Worm (Caenorhabditis elegans) whole organism, L3 larva: ENCODE data around the gene F47H4.2.

Experiments
- aly-2 ChIP-seq: fragments of 150-350 bp; optimal IDR thresholded peaks from 2 replicates; lab custom pipeline; 2014; ENCODE audit warnings: missing biosample characterization, missing genetic modification characterization
- ama-1 ChIP-seq: fragments of 150-350 bp; optimal IDR thresholded peaks from 2 replicates; lab custom pipeline; 2018
- ceh-16 ChIP-seq: sonication (generic microtip); optimal IDR thresholded peaks from 2 replicates; lab custom pipeline; 2017; ENCODE audit warnings: missing biosample characterization, missing genetic modification characterization
- ceh-82 ChIP-seq: fragments of 150-350 bp; optimal IDR thresholded peaks from 2 replicates; lab custom pipeline; 2014; ENCODE audit warnings: missing biosample characterization, missing genetic modification characterization
- ceh-9 ChIP-seq: sonication (generic microtip); optimal IDR thresholded peaks from 2 replicates; lab custom pipeline; 2018; ENCODE audit warnings: missing biosample characterization, missing genetic modification characterization
- daf-12 ChIP-seq: fragments of 150-350 bp; optimal IDR thresholded peaks from 2 replicates; lab custom pipeline; 2014; ENCODE audit warnings: missing biosample characterization, missing genetic modification reagents, missing genetic modification characterization
- egl-27 ChIP-seq: sonication (generic microtip); optimal IDR thresholded peaks from 4 replicates; lab custom pipeline; 2017; ENCODE audit warnings: missing biosample characterization, missing genetic modification reagents, missing genetic modification characterization
- egl-5 ChIP-seq: fragments of 150-350 bp; optimal IDR thresholded peaks from 2 replicates; lab custom pipeline; 2017; ENCODE audit warnings: missing biosample characterization, missing genetic modification reagents, missing genetic modification characterization, inconsistent platforms
- elt-1 ChIP-seq: fragments of 150-350 bp; optimal IDR thresholded peaks from 2 replicates; lab custom pipeline; 2014; ENCODE audit warnings: missing biosample characterization, missing genetic modification characterization
- elt-2 ChIP-seq: sonication (generic microtip); optimal IDR thresholded peaks from 2 replicates; lab custom pipeline; 2016; ENCODE audit warnings: missing genetic modification reagents, mild to moderate bottlenecking, missing genetic modification characterization, missing compliant biosample characterization
- elt-3 ChIP-seq, 3 experiments: fragments of 150-350 bp in 1 of 3; sonication (generic microtip) in 2 of 3; optimal IDR thresholded peaks; 2 replicates in 2 of 3; 4 replicates in 1 of 3; lab custom pipeline; 2014 to 2017; ENCODE audit warnings: missing biosample characterization in 3 of 3, missing genetic modification characterization in 3 of 3
- eor-1 ChIP-seq, 2 experiments: fragments of 150-350 bp; optimal IDR thresholded peaks; 2 replicates each; lab custom pipeline; 2014 to 2018; ENCODE audit warnings: missing biosample characterization in 2 of 2, missing genetic modification characterization in 2 of 2
- fos-1 ChIP-seq: fragments of 150-350 bp; optimal IDR thresholded peaks from 2 replicates; lab custom pipeline; 2014; ENCODE audit warnings: missing biosample characterization, missing genetic modification characterization
- jun-1 ChIP-seq: fragments of 150-350 bp; optimal IDR thresholded peaks from 2 replicates; lab custom pipeline; 2014; ENCODE audit warnings: missing biosample characterization, missing genetic modification reagents, missing genetic modification characterization
- lin-39 ChIP-seq: fragments of 150-350 bp; optimal IDR thresholded peaks from 2 replicates; lab custom pipeline; 2018; ENCODE audit warnings: missing biosample characterization, missing genetic modification reagents, missing genetic modification characterization
- lsy-12 ChIP-seq: sonication (generic microtip); optimal IDR thresholded peaks from 2 replicates; lab custom pipeline; 2016; ENCODE audit warnings: mild to moderate bottlenecking, missing genetic modification characterization, missing compliant biosample characterization
- mml-1 ChIP-seq: fragments of 150-350 bp; sonication (generic microtip); optimal IDR thresholded peaks from 3 replicates; lab custom pipeline; 2014; ENCODE audit warnings: missing biosample characterization, missing genetic modification characterization
- nhr-11 ChIP-seq: fragments of 150-350 bp; optimal IDR thresholded peaks from 2 replicates; lab custom pipeline; 2014; ENCODE audit warnings: missing biosample characterization, missing genetic modification characterization
- nhr-12 ChIP-seq: fragments of 150-350 bp; optimal IDR thresholded peaks from 2 replicates; lab custom pipeline; 2014; ENCODE audit warnings: missing biosample characterization, missing genetic modification characterization
- nhr-23 ChIP-seq: fragments of 150-350 bp; optimal IDR thresholded peaks from 2 replicates; lab custom pipeline; 2014; ENCODE audit warnings: missing biosample characterization, missing genetic modification reagents, missing genetic modification characterization
- nhr-237 ChIP-seq: fragments of 150-350 bp; optimal IDR thresholded peaks from 2 replicates; lab custom pipeline; 2014; ENCODE audit warnings: missing biosample characterization, missing genetic modification characterization
- nhr-25 ChIP-seq: sonication (generic microtip); optimal IDR thresholded peaks from 2 replicates; lab custom pipeline; 2017; ENCODE audit warnings: missing biosample characterization, missing genetic modification characterization
- nhr-28 ChIP-seq: fragments of 150-350 bp; optimal IDR thresholded peaks from 2 replicates; lab custom pipeline; 2014; ENCODE audit warnings: missing biosample characterization, missing genetic modification characterization
- nhr-43 ChIP-seq: sonication (generic microtip); optimal IDR thresholded peaks from 2 replicates; lab custom pipeline; 2016; ENCODE audit warnings: mild to moderate bottlenecking, missing genetic modification characterization, missing compliant biosample characterization; ENCODE audit not compliant: poor library complexity, severe bottlenecking
- nhr-67 ChIP-seq: fragments of 150-350 bp; optimal IDR thresholded peaks from 2 replicates; lab custom pipeline; 2014; ENCODE audit warnings: missing biosample characterization, missing genetic modification characterization
- nhr-76 ChIP-seq: fragments of 150-350 bp; sonication (generic microtip); optimal IDR thresholded peaks from 5 replicates; lab custom pipeline; 2014; ENCODE audit warnings: missing biosample characterization, missing genetic modification characterization
- pha-4 ChIP-seq: fragments of 150-350 bp; optimal IDR thresholded peaks from 2 replicates; lab custom pipeline; 2014; ENCODE audit warnings: missing biosample characterization, missing genetic modification reagents, missing genetic modification characterization
- pqm-1 ChIP-seq: fragments of 150-350 bp; optimal IDR thresholded peaks from 2 replicates; lab custom pipeline; 2017; ENCODE audit warnings: missing biosample characterization, missing genetic modification characterization, inconsistent platforms
- skn-1 ChIP-seq: fragments of 150-350 bp; optimal IDR thresholded peaks from 2 replicates; lab custom pipeline; 2014; ENCODE audit warnings: missing biosample characterization, missing genetic modification characterization
- snpc-4 ChIP-seq: fragments of 150-350 bp; optimal IDR thresholded peaks from 2 replicates; lab custom pipeline; 2014; ENCODE audit warnings: missing biosample characterization, missing genetic modification characterization
- unc-62 ChIP-seq: fragments of 150-350 bp; sonication (generic microtip); optimal IDR thresholded peaks from 4 replicates; lab custom pipeline; 2014; ENCODE audit warnings: missing biosample characterization, missing genetic modification reagents, missing genetic modification characterization
- ztf-11 ChIP-seq: fragments of 150-350 bp; optimal IDR thresholded peaks from 2 replicates; lab custom pipeline; 2014; ENCODE audit warnings: missing biosample characterization, missing genetic modification characterization

F47H4.2 gene

ce11 chrV:17328497-17328896 is 24.6 kb upstream of the F47H4.2 start, which contains the start of gene srg-44:
Gene srg-44 (plus strand): TSS chrV:17328797.
- TF ChIP-seq elt-1 (no peak), nhr-28 (tag; lab: Kevin White, UChicago) (no peak), elt-2 (tag; lab: Kevin White, UChicago) (no peak), nhr-11 (no peak), nhr-76 (tag; lab: Kevin White, UChicago) (no peak), nhr-12 (tag; lab: Kevin White, UChicago) (no peak), nhr-25 (tag; lab: Kevin White, UChicago) (no peak), egl-27 (tag; lab: Kevin White, UChicago) (no peak), ztf-11 (tag; lab: Kevin White, UChicago) (no peak), unc-62 (GFP tag; lab: Kevin White, UChicago) (no peak), nhr-67 (tag; lab: Kevin White, UChicago) (no peak), nhr-43 (tag; lab: Kevin White, UChicago) (no peak), skn-1 (tag; lab: Kevin White, UChicago) (no peak), snpc-4 (no peak), jun-1 (no peak), nhr-237 (tag; lab: Kevin White, UChicago) (no peak), pha-4 (no peak), ama-1 (lab: Kevin White, UChicago) (no peak), lsy-12 (no peak)

ce11 chrV:17331340-17331739 is 21.8 kb upstream of the F47H4.2 start, which contains the start of gene fbxa-185:
Gene fbxa-185 (plus strand): TSS chrV:17331640.
- no peak for TF ChIP-seq nhr-67 (tag; lab: Kevin White, UChicago)
- no peak for TF ChIP-seq aly-2 (tag; lab: Kevin White, UChicago)
- no peak for TF ChIP-seq ceh-9 (tag; lab: Kevin White, UChicago)
- no peak for TF ChIP-seq unc-62 (GFP tag; lab: Kevin White, UChicago)
- TF ChIP-seq fos-1 (tag; lab: Kevin White, UChicago) = no peak
- TF ChIP-seq egl-5 = no peak
- no peak for TF ChIP-seq nhr-28 (tag; lab: Kevin White, UChicago)
- TF ChIP-seq mml-1 (tag; lab: Kevin White, UChicago) = no peak
- no peak for TF ChIP-seq daf-12 (tag; lab: Kevin White, UChicago)
- no peak for TF ChIP-seq ceh-82 (tag; lab: Kevin White, UChicago)
- no peak for TF ChIP-seq elt-1
- no peak for TF ChIP-seq lsy-12
- no peak for TF ChIP-seq nhr-25 (tag; lab: Kevin White, UChicago)
- TF ChIP-seq eor-1 (tag; optimal IDR thresholded peaks at IDR 0.05; lab: Kevin White, UChicago) = no peak

DNA sequence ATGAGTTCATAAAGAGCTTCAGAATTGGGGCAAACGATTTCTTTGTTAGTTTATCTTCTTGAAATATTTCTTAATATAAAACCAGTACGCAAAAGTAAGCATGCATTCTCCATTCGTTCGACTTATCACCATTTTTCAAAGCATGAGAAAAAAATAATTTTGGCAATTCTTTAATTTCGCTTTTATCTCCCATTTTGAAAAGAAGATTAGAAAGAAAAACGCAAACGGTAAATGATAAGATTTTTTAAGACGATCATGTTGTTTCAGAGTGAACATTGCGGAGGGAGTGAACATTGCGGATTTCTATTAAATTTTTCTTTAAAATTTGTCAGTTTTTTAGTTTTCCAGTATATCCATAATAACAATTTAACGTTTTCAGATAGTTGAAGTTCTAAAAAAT is 13.8 kb upstream of the F47H4.2 start:
- TF ChIP-seq ceh-16 = no peak
- TF ChIP-seq nhr-43 (tag; lab: Kevin White, UChicago) = no peak
- TF ChIP-seq daf-12 (tag; lab: Kevin White, UChicago) = no peak
- no peak for TF ChIP-seq skn-1 (tag; lab: Kevin White, UChicago)
- peak; percentile 60 for TF ChIP-seq elt-2 (tag; lab: Kevin White, UChicago)
- TF ChIP-seq aly-2 (tag; lab: Kevin White, UChicago) = no peak
- no peak for TF ChIP-seq nhr-23

- TF ChIP-seq nhr-23 = no peak
- TF ChIP-seq elt-2 (tag; lab: Kevin White, UChicago) = peak; percentile 51
- TF ChIP-seq pqm-1 (tag; lab: Kevin White, UChicago) = peak; percentile 6
- peak; percentile 25 for TF ChIP-seq pha-4
Observed at ce11 chrV:17344876-17345275, 8.2 kb upstream of the F47H4.2 start, which contains the start of the genes fbxa-188 and fbxa-189. Gene fbxa-188 (minus strand): TSS chrV:17344926. Gene fbxa-189 (plus strand): TSS chrV:17345214.

DNA sequence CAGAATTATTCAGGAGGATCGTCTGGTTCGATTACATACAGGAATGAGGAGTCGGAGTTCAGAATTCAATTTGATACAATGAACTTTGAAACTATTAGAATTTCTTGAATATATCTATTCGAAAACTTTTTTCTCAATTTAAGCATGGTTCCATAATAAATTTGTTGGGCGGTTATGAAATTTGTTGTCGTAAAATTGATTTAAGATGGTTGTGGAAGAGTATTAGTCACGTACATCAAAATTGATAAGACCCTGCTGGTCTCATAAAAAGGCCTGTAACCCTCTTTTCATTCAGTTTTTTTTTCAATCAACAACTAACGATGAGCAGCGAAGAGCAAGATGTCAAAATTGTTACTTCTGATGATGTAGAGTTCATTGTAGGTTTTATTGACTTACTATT is 5.5 kb upstream of the F47H4.2 start, which contains the start of gene skr-5:
skr-5 (plus strand) TSS at position 301 of the 400 bp plus-strand sequence.
- no peak for TF ChIP-seq elt-3 (tag; optimal IDR thresholded peaks at IDR 0.05; lab: Kevin White, UChicago)
- no peak for TF ChIP-seq nhr-12 (tag; lab: Kevin White, UChicago)
- peak; percentile 28 for TF ChIP-seq pqm-1 (tag; lab: Kevin White, UChicago)
- no peak for TF ChIP-seq lin-39 (tag; lab: Kevin White, UChicago)
- peak; percentile 40 for TF ChIP-seq elt-2 (tag; lab: Kevin White, UChicago)
- TF ChIP-seq nhr-67 (tag; lab: Kevin White, UChicago) = no peak
